Comparison of ENCODE assay signal across 1 fruit fly cellular context in genomic region chrX:3931669-3932068, dm6.
TF ChIP-seq lines count a peak whose summit lies in the region.

No protein-coding gene starts in this region.

TF ChIP-seq in whole organism, embryonic, 481 proteins besides CTCF, POLR2A, EP300 and RAD21 (continued from another document):
- TF ChIP-seq pita (GFP tag; optimal IDR thresholded peaks at IDR 0.05; lab: Kevin White, UChicago) (no peak), CkIIα-i1 (GFP tag; IDR thresholded peaks at IDR 0.05; lab: Robert Waterston, UW) (no peak), CG8359 (GFP tag; optimal IDR thresholded peaks at IDR 0.05; lab: Kevin White, UChicago; ENCODE audit: borderline replicate concordance) (peak; percentile 26), ranshi (GFP tag; IDR thresholded peaks at IDR 0.05; lab: Robert Waterston, UW) (0 out of 2 replicates have a peak, but pooled peaks have one; percentile 33), Max (GFP tag; optimal IDR thresholded peaks at IDR 0.05; lab: Kevin White, UChicago) (no peak), Drgx (GFP tag; IDR thresholded peaks at IDR 0.05; lab: Robert Waterston, UW) (peak; percentile 74), CG8089 (GFP tag; optimal IDR thresholded peaks at IDR 0.05; lab: Kevin White, UChicago) (no peak), trh (GFP tag; optimal IDR thresholded peaks at IDR 0.05; lab: Kevin White, UChicago) (no peak), gfzf (GFP tag; optimal IDR thresholded peaks at IDR 0.05; lab: Kevin White, UChicago) (no peak), CG11093 (GFP tag; IDR thresholded peaks at IDR 0.05; lab: Robert Waterston, UW) (0 out of 3 replicates have a peak, but pooled peaks have one; percentile 37), vvl (GFP tag; IDR thresholded peaks at IDR 0.05; lab: Robert Waterston, UW) (peak; percentile 40; the same call in 1 of the 2 replicates), CG13287 (GFP tag; IDR thresholded peaks at IDR 0.05; lab: Robert Waterston, UW; ENCODE audit: partially characterized antibody) (no peak), dmrt99B (tag; optimal IDR thresholded peaks at IDR 0.05; lab: Kevin White, UChicago) (peak; percentile 61), HLH3B (GFP tag; IDR thresholded peaks at IDR 0.05; lab: Robert Waterston, UW) (no peak), mam (GFP tag; optimal IDR thresholded peaks at IDR 0.05; lab: Kevin White, UChicago) (no peak), CG15479 (GFP tag; optimal IDR thresholded peaks at IDR 0.05; lab: Kevin White, UChicago) (no peak), gcm2 (GFP tag; optimal IDR thresholded peaks at IDR 0.05; lab: Kevin White, UChicago) (no peak), repo (GFP tag; optimal IDR thresholded peaks at IDR 0.05; lab: Kevin White, UChicago) (no peak), YL-1 (GFP tag; optimal IDR thresholded peaks at IDR 0.05; lab: Kevin White, UChicago) (no peak), croc (GFP tag; conservative IDR thresholded peaks at IDR 0.05; lab: Robert Waterston, UW) (no peak), dpn (GFP tag; optimal IDR thresholded peaks at IDR 0.05; lab: Kevin White, UChicago) (no peak), Nf-YB (GFP tag; optimal IDR thresholded peaks at IDR 0.05; lab: Kevin White, UChicago) (no peak), cato (GFP tag; optimal IDR thresholded peaks at IDR 0.05; lab: Kevin White, UChicago; ENCODE audit: borderline replicate concordance) (no peak), CG4730 (GFP tag; IDR thresholded peaks at IDR 0.05; lab: Robert Waterston, UW) (no peak), CG2116 (GFP tag; optimal IDR thresholded peaks at IDR 0.05; lab: Kevin White, UChicago) (no peak), CG12155 (GFP tag; optimal IDR thresholded peaks at IDR 0.05; lab: Kevin White, UChicago) (no peak), jing (GFP tag; optimal IDR thresholded peaks at IDR 0.05; lab: Kevin White, UChicago) (peak; percentile 5), stc (GFP tag; IDR thresholded peaks at IDR 0.05; lab: Robert Waterston, UW) (0 out of 2 replicates have a peak, but pooled peaks have one; percentile 7), sc (optimal IDR thresholded peaks at IDR 0.05; lab: Kevin White, UChicago) (no peak), sc (GFP tag; optimal IDR thresholded peaks at IDR 0.05; lab: Kevin White, UChicago) (no peak), ac (GFP tag; optimal IDR thresholded peaks at IDR 0.05; lab: Kevin White, UChicago) (no peak), CG9609 (GFP tag; optimal IDR thresholded peaks at IDR 0.05; lab: Kevin White, UChicago) (no peak), Trl (optimal IDR thresholded peaks at IDR 0.05; lab: Kevin White, UChicago) (no peak), Trl (GFP tag; optimal IDR thresholded peaks at IDR 0.05; lab: Kevin White, UChicago) (no peak), CG10267 (tag; optimal IDR thresholded peaks at IDR 0.05; lab: Kevin White, UChicago) (no peak), CG9215 (GFP tag; IDR thresholded peaks at IDR 0.05; lab: Robert Waterston, UW) (no peak), crc (GFP tag; optimal IDR thresholded peaks at IDR 0.05; lab: Kevin White, UChicago) (no peak), pzg (GFP tag; optimal IDR thresholded peaks at IDR 0.05; lab: Kevin White, UChicago) (no peak), Dip2 (GFP tag; IDR thresholded peaks at IDR 0.05; lab: Robert Waterston, UW) (no peak), Adf1 (GFP tag; IDR thresholded peaks at IDR 0.05; lab: Robert Waterston, UW) (no peak), CG13296 (GFP tag; optimal IDR thresholded peaks at IDR 0.05; lab: Kevin White, UChicago) (no peak), Poxn (GFP tag; IDR thresholded peaks at IDR 0.05; lab: Robert Waterston, UW) (no peak), sr (GFP tag; IDR thresholded peaks at IDR 0.05; lab: Robert Waterston, UW) (no peak), kni (GFP tag; optimal IDR thresholded peaks at IDR 0.05; lab: Kevin White, UChicago) (no peak), az2 (GFP tag; optimal IDR thresholded peaks at IDR 0.05; lab: Kevin White, UChicago) (peak; percentile 33), CG6791 (GFP tag; IDR thresholded peaks at IDR 0.05; lab: Robert Waterston, UW; ENCODE audit: partially characterized antibody) (no peak), sob (GFP tag; IDR thresholded peaks at IDR 0.05; lab: Robert Waterston, UW) (0 out of 2 replicates have a peak, but pooled peaks have one; percentile 8), ro (GFP tag; IDR thresholded peaks at IDR 0.05; lab: Robert Waterston, UW) (no peak), pum (GFP tag; optimal IDR thresholded peaks at IDR 0.05; lab: Kevin White, UChicago) (no peak), jumu (GFP tag; optimal IDR thresholded peaks at IDR 0.05; lab: Kevin White, UChicago) (no peak), ttk (GFP tag; IDR thresholded peaks at IDR 0.05; lab: Robert Waterston, UW) (no peak), org-1 (GFP tag; optimal IDR thresholded peaks at IDR 0.05; lab: Kevin White, UChicago) (no peak), zfh2 (GFP tag; optimal IDR thresholded peaks at IDR 0.05; lab: Kevin White, UChicago) (no peak), CG8478 (optimal IDR thresholded peaks at IDR 0.05; lab: Kevin White, UChicago) (no peak), chn (GFP tag; optimal IDR thresholded peaks at IDR 0.05; lab: Kevin White, UChicago) (no peak), Antp (GFP tag; optimal IDR thresholded peaks at IDR 0.05; lab: Kevin White, UChicago) (no peak), stwl (tag; optimal IDR thresholded peaks at IDR 0.05; lab: Kevin White, UChicago) (no peak), Opbp (GFP tag; IDR thresholded peaks at IDR 0.05; lab: Robert Waterston, UW; ENCODE audit: partially characterized antibody) (no peak), Myb (GFP tag; optimal IDR thresholded peaks at IDR 0.05; lab: Kevin White, UChicago) (no peak), CG3847 (GFP tag; IDR thresholded peaks at IDR 0.05; lab: Robert Waterston, UW) (no peak), ato (GFP tag; IDR thresholded peaks at IDR 0.05; lab: Robert Waterston, UW; ENCODE audit: partially characterized antibody) (no peak), vnd (GFP tag; IDR thresholded peaks at IDR 0.05; lab: Robert Waterston, UW; ENCODE audit: partially characterized antibody) (no peak), wdn (GFP tag; IDR thresholded peaks at IDR 0.05; lab: Robert Waterston, UW) (no peak), CG11695 (GFP tag; IDR thresholded peaks at IDR 0.05; lab: Robert Waterston, UW) (no peak), CG10462 (GFP tag; optimal IDR thresholded peaks at IDR 0.05; lab: Kevin White, UChicago) (no peak), CG3407 (GFP tag; optimal IDR thresholded peaks at IDR 0.05; lab: Kevin White, UChicago) (no peak), ind (GFP tag; optimal IDR thresholded peaks at IDR 0.05; lab: Kevin White, UChicago) (peak; percentile 30), PHDP (tag; optimal IDR thresholded peaks at IDR 0.05; lab: Kevin White, UChicago) (no peak), hth (optimal IDR thresholded peaks at IDR 0.05; lab: Kevin White, UChicago) (no peak), CG18619 (GFP tag; optimal IDR thresholded peaks at IDR 0.05; lab: Kevin White, UChicago) (no peak), bbx (GFP tag; IDR thresholded peaks at IDR 0.05; lab: Robert Waterston, UW; ENCODE audit: partially characterized antibody) (no peak), Stat92E (GFP tag; optimal IDR thresholded peaks at IDR 0.05; lab: Kevin White, UChicago) (no peak), CG15269 (tag; optimal IDR thresholded peaks at IDR 0.05; lab: Kevin White, UChicago) (peak; percentile 11), bowl (GFP tag; IDR thresholded peaks at IDR 0.05; lab: Robert Waterston, UW) (no peak), pho (GFP tag; optimal IDR thresholded peaks at IDR 0.05; lab: Kevin White, UChicago) (no peak), CG4328 (GFP tag; optimal IDR thresholded peaks at IDR 0.05; lab: Kevin White, UChicago) (no peak), Mad (GFP tag; optimal IDR thresholded peaks at IDR 0.05; lab: Kevin White, UChicago) (no peak), CG10654 (GFP tag; optimal IDR thresholded peaks at IDR 0.05; lab: Kevin White, UChicago) (no peak), lmd (GFP tag; IDR thresholded peaks at IDR 0.05; lab: Robert Waterston, UW) (0 out of 2 replicates have a peak, but pooled peaks have one; percentile 15), pb (GFP tag; optimal IDR thresholded peaks at IDR 0.05; lab: Kevin White, UChicago) (no peak), CG17802 (tag; optimal IDR thresholded peaks at IDR 0.05; lab: Kevin White, UChicago) (no peak), CG31388 (GFP tag; optimal IDR thresholded peaks at IDR 0.05; lab: Kevin White, UChicago) (no peak), CG2678 (tag; optimal IDR thresholded peaks at IDR 0.05; lab: Kevin White, UChicago) (peak; percentile 38), Ets97D (GFP tag; optimal IDR thresholded peaks at IDR 0.05; lab: Kevin White, UChicago) (no peak), CG4424 (GFP tag; optimal IDR thresholded peaks at IDR 0.05; lab: Kevin White, UChicago) (no peak), Ada2b (GFP tag; IDR thresholded peaks at IDR 0.05; lab: Robert Waterston, UW) (peak; percentile 40; the same call in 1 of the 2 replicates), eve (GFP tag; optimal IDR thresholded peaks at IDR 0.05; lab: Kevin White, UChicago) (no peak), CG32767 (GFP tag; IDR thresholded peaks at IDR 0.05; lab: Robert Waterston, UW) (no peak), CG11398 (GFP tag; optimal IDR thresholded peaks at IDR 0.05; lab: Kevin White, UChicago) (no peak), ase (GFP tag; IDR thresholded peaks at IDR 0.05; lab: Robert Waterston, UW) (no peak), disco-r (GFP tag; optimal IDR thresholded peaks at IDR 0.05; lab: Kevin White, UChicago) (no peak), CG13123 (GFP tag; optimal IDR thresholded peaks at IDR 0.05; lab: Kevin White, UChicago) (no peak), CG7271 (tag; optimal IDR thresholded peaks at IDR 0.05; lab: Kevin White, UChicago) (no peak), phol (tag; optimal IDR thresholded peaks at IDR 0.05; lab: Kevin White, UChicago) (peak; percentile 42), Rx (GFP tag; IDR thresholded peaks at IDR 0.05; lab: Robert Waterston, UW) (no peak), grau (tag; optimal IDR thresholded peaks at IDR 0.05; lab: Kevin White, UChicago) (peak; percentile 37), dimm (GFP tag; IDR thresholded peaks at IDR 0.05; lab: Robert Waterston, UW) (no peak), CG7928 (GFP tag; optimal IDR thresholded peaks at IDR 0.05; lab: Kevin White, UChicago) (no peak), chinmo (GFP tag; IDR thresholded peaks at IDR 0.05; lab: Robert Waterston, UW; ENCODE audit: partially characterized antibody) (no peak), CG6854 (GFP tag; optimal IDR thresholded peaks at IDR 0.05; lab: Kevin White, UChicago) (no peak), fd3F (GFP tag; optimal IDR thresholded peaks at IDR 0.05; lab: Kevin White, UChicago) (no peak), toy (GFP tag; IDR thresholded peaks at IDR 0.05; lab: Robert Waterston, UW) (no peak), slbo (GFP tag; IDR thresholded peaks at IDR 0.05; lab: Robert Waterston, UW) (peak; percentile 47; the same call in 1 of the 2 replicates), Bteb2 (GFP tag; optimal IDR thresholded peaks at IDR 0.05; lab: Kevin White, UChicago) (no peak), chif (GFP tag; optimal IDR thresholded peaks at IDR 0.05; lab: Kevin White, UChicago) (no peak), cad (GFP tag; optimal IDR thresholded peaks at IDR 0.05; lab: Kevin White, UChicago) (no peak), CG15601 (tag; optimal IDR thresholded peaks at IDR 0.05; lab: Kevin White, UChicago) (no peak), CG9932 (GFP tag; IDR thresholded peaks at IDR 0.05; lab: Robert Waterston, UW) (no peak; the same call in 1 of the 2 replicates), z (GFP tag; IDR thresholded peaks at IDR 0.05; lab: Robert Waterston, UW) (no peak), jigr1 (GFP tag; IDR thresholded peaks at IDR 0.05; lab: Robert Waterston, UW) (no peak), Lim3 (GFP tag; IDR thresholded peaks at IDR 0.05; lab: Robert Waterston, UW) (no peak), CG3726 (GFP tag; IDR thresholded peaks at IDR 0.05; lab: Robert Waterston, UW) (no peak), CG4854 (GFP tag; optimal IDR thresholded peaks at IDR 0.05; lab: Kevin White, UChicago) (no peak), CG17359 (tag; optimal IDR thresholded peaks at IDR 0.05; lab: Kevin White, UChicago) (peak; percentile 30), Deaf1 (tag; optimal IDR thresholded peaks at IDR 0.05; lab: Kevin White, UChicago) (no peak), pnt (GFP tag; optimal IDR thresholded peaks at IDR 0.05; lab: Kevin White, UChicago) (no peak), sens (GFP tag; lab: Kevin White, UChicago) (peak; percentile 14), maf-S (GFP tag; optimal IDR thresholded peaks at IDR 0.05; lab: Kevin White, UChicago) (no peak), CG12659 (GFP tag; optimal IDR thresholded peaks at IDR 0.05; lab: Kevin White, UChicago) (peak; percentile 8)
